Fruit fly (Drosophila melanogaster) whole organism, prepupa: ENCODE data around the gene CG14113.

Experiments
- CG1621 ChIP-seq: fragments of 200-800 bp; sonication (Bioruptor generic); optimal IDR thresholded peaks from 3 replicates; lab custom pipeline; 2018; ENCODE audit warnings: missing biosample characterization, mild to moderate bottlenecking, missing genetic modification characterization
- CG34406 ChIP-seq: fragments of 200-800 bp; sonication (Bioruptor generic); optimal IDR thresholded peaks from 3 replicates; lab custom pipeline; 2016; ENCODE audit warnings: missing biosample characterization, missing genetic modification characterization
- CG6792 ChIP-seq: fragments of 200-800 bp; sonication (Bioruptor generic); optimal IDR thresholded peaks from 3 replicates; lab custom pipeline; 2016; ENCODE audit warnings: missing biosample characterization, missing genetic modification characterization
- Eip93F ChIP-seq: fragments of 200-800 bp; sonication (Bioruptor generic); optimal IDR thresholded peaks from 2 replicates; lab custom pipeline; 2016; ENCODE audit warnings: missing biosample characterization, mild to moderate bottlenecking, missing genetic modification characterization
- Ets21C ChIP-seq: fragments of 200-800 bp; sonication (Bioruptor generic); optimal IDR thresholded peaks from 3 replicates; lab custom pipeline; 2016; ENCODE audit warnings: missing biosample characterization, missing genetic modification characterization
- Hr4 ChIP-seq: fragments of 200-800 bp; sonication (Bioruptor generic); optimal IDR thresholded peaks from 3 replicates; lab custom pipeline; 2016; ENCODE audit warnings: missing biosample characterization, missing genetic modification characterization
- Sox15 ChIP-seq: fragments of 200-800 bp; sonication (Bioruptor generic); optimal IDR thresholded peaks from 3 replicates; lab custom pipeline; 2016; ENCODE audit warnings: missing biosample characterization, missing genetic modification characterization
- esn ChIP-seq: fragments of 200-800 bp; sonication (Bioruptor generic); optimal IDR thresholded peaks from 2 replicates; lab custom pipeline; 2016; ENCODE audit warnings: missing biosample characterization, mild to moderate bottlenecking, missing genetic modification characterization, moderate library complexity
- spab ChIP-seq: fragments of 200-800 bp; sonication (Bioruptor generic); optimal IDR thresholded peaks from 2 replicates; lab custom pipeline; 2017; ENCODE audit warnings: missing biosample characterization, mild to moderate bottlenecking, missing genetic modification characterization, missing genetic modification reagents
- topi ChIP-seq: fragments of 200-800 bp; sonication (Bioruptor generic); optimal IDR thresholded peaks from 3 replicates; lab custom pipeline; 2016; ENCODE audit warnings: missing biosample characterization, missing genetic modification characterization

DNA sequence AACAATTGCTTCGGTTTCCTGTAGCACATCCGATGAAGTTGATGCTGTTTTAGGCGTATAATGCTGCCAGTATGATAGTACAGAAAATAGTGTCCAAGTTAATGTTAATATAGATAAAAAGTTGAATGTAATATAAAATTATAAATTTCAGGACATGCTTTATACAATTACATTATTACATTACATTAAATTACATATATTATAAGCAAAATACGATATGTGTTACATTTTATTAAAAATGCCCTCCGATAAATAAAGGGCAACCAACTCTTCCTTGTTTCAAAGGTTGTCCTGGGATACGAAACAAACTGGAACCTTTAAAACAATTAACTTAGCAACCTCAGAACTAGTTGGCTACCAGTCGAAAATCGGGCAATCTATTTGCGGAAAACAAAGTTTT is 19.8 kb downstream of the CG14113 start, which contains the start of gene CG17687:
- no peak for TF ChIP-seq Ets21C (GFP tag; lab: Kevin White, UChicago)
- TF ChIP-seq topi (GFP tag; lab: Kevin White, UChicago): no peak
- TF ChIP-seq CG6792: no peak
- no peak for TF ChIP-seq esn (GFP tag; lab: Kevin White, UChicago)
- TF ChIP-seq CG1621 (tag; lab: Kevin White, UChicago): no peak
- no peak for TF ChIP-seq Sox15
- TF ChIP-seq Hr4 (GFP tag; lab: Kevin White, UChicago): no peak
- TF ChIP-seq Eip93F (GFP tag; lab: Kevin White, UChicago): no peak
- no peak for TF ChIP-seq spab (GFP tag; lab: Kevin White, UChicago)
- TF ChIP-seq CG34406 (GFP tag; lab: Kevin White, UChicago): no peak
